Worm (Caenorhabditis elegans) whole organism, early embryonic: Measurements from ENCODE around the gene math-15.

Experiments
- B0310.2 ChIP-seq: sonication (generic microtip); optimal IDR thresholded peaks from 2 replicates; lab custom pipeline; 2016; ENCODE audit warnings: mild to moderate bottlenecking, missing genetic modification characterization, missing compliant biosample characterization
- aly-1 ChIP-seq: sonication (generic microtip); optimal IDR thresholded peaks from 2 replicates; lab custom pipeline; 2016; ENCODE audit warnings: missing genetic modification characterization, missing compliant biosample characterization
- ama-1 ChIP-seq: fragments of 150-350 bp; optimal IDR thresholded peaks from 2 replicates; lab custom pipeline; 2014
- ceh-13 ChIP-seq: fragments of 200-800 bp; sonication (Bioruptor generic); optimal IDR thresholded peaks from 2 replicates; lab custom pipeline; 2018; ENCODE audit warnings: mild to moderate bottlenecking, missing genetic modification characterization, missing compliant biosample characterization
- ceh-36 ChIP-seq: sonication (generic microtip); optimal IDR thresholded peaks from 2 replicates; lab custom pipeline; 2016; ENCODE audit warnings: missing genetic modification characterization, inconsistent platforms, missing compliant biosample characterization
- ets-7 ChIP-seq: sonication (generic microtip); optimal IDR thresholded peaks from 2 replicates; lab custom pipeline; 2016; ENCODE audit warnings: missing genotype, missing genetic modification characterization, missing compliant biosample characterization
- flt-1 ChIP-seq: fragments of 200-800 bp; sonication (Bioruptor generic); IDR thresholded peaks from 2 replicates; pipeline ENCODE4 v1.3.6; 2022; ENCODE audit warnings: missing genetic modification characterization, missing compliant biosample characterization
- hmbx-1 ChIP-seq: sonication (generic microtip); optimal IDR thresholded peaks from 2 replicates; lab custom pipeline; 2016; ENCODE audit warnings: mild to moderate bottlenecking, missing genetic modification characterization, missing compliant biosample characterization
- hmg-4 ChIP-seq: fragments of 200-800 bp; sonication (Bioruptor generic); optimal IDR thresholded peaks from 2 replicates; lab custom pipeline; 2018; ENCODE audit warnings: mild to moderate bottlenecking, missing genetic modification characterization, missing compliant biosample characterization
- hnd-1 ChIP-seq: sonication (generic microtip); optimal IDR thresholded peaks from 2 replicates; lab custom pipeline; 2016; ENCODE audit warnings: missing genetic modification characterization, missing compliant biosample characterization
- scrt-1 ChIP-seq: fragments of 200-800 bp; sonication (Bioruptor generic); IDR thresholded peaks from 2 replicates; pipeline ENCODE4 v1.3.6; 2022; ENCODE audit warnings: missing genetic modification characterization, missing compliant biosample characterization
- tbx-11 ChIP-seq: fragments of 200-800 bp; sonication (Bioruptor generic); IDR thresholded peaks from 2 replicates; pipeline ENCODE4 v1.3.6; 2022; ENCODE audit warnings: missing genetic modification characterization, missing compliant biosample characterization
- tbx-37 ChIP-seq: fragments of 200-800 bp; sonication (Bioruptor generic); conservative IDR thresholded peaks from 2 replicates; pipeline ENCODE4 v1.3.6; 2022; ENCODE audit warnings: missing genetic modification reagents, missing genetic modification characterization, missing compliant biosample characterization
- tra-4 ChIP-seq: sonication (generic microtip); optimal IDR thresholded peaks from 2 replicates; lab custom pipeline; 2017; ENCODE audit warnings: missing genetic modification characterization, missing compliant biosample characterization

- TF ChIP-seq hmg-4 (GFP tag; lab: Kevin White, UChicago) = no peak
- no peak for TF ChIP-seq scrt-1 (GFP tag; lab: Robert Waterston, UW)
- no peak for TF ChIP-seq hnd-1
- no peak for TF ChIP-seq ama-1 (lab: Kevin White, UChicago)
- no peak for TF ChIP-seq ceh-13
- TF ChIP-seq aly-1 (tag; lab: Kevin White, UChicago) = no peak
- no peak for TF ChIP-seq flt-1
- no peak for TF ChIP-seq B0310.2 (tag; lab: Kevin White, UChicago)
- TF ChIP-seq tra-4 (tag; lab: Kevin White, UChicago) = no peak
- no peak for TF ChIP-seq tbx-11 (GFP tag; lab: Robert Waterston, UW)
- no peak for TF ChIP-seq tbx-37 (GFP tag; lab: Robert Waterston, UW)
- TF ChIP-seq ets-7 (tag; lab: Kevin White, UChicago) = no peak
- TF ChIP-seq hmbx-1 (tag; lab: Kevin White, UChicago) = no peak
- TF ChIP-seq ceh-36 (tag; lab: Kevin White, UChicago) = no peak
Measured at ce11 chrII:1890682-1891081, 24.5 kb downstream of the math-15 start, which contains the start of gene math-9.
